Fruit fly (Drosophila melanogaster): ENCODE measurements around the gene CG13950.

Gene CG13950

DNA sequence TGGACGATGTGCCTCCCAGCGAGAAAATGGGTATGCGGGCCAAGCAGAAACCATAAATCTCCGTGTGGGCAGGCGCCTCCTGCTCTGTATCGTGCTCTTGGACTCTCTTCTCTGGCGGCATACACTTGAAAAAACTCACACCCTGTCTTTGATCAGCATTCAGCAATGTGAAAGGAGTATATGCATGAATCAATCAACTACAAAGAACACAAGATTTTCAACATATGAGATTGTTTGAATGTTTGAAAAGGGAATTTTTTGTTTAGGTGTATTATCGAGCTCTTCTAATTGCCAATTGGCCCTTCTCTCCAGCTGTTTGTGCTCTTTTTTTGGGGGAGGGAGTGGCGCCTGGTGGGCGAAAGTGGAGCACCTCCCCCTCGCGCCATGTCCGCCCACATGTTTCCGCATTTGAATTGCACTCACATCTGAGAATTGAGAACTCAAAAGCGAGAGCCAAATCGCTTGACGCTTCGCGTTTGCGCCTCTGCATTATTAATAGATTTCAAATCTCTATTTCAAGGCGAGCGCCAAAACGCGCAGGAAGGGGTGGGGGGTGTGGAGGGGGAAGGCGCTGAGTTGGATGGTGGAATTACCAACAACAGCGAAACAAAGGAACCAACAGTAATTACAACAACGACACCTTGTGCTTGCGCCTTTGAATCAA lies 14.5 kb upstream of the CG13950 start (continued):
- TF ChIP-seq trem (tag; optimal IDR thresholded peaks at IDR 0.05) (peak; percentile 40), CG2712 (tag; optimal IDR thresholded peaks at IDR 0.05) (peak; percentile 87), NC2α (GFP tag; optimal IDR thresholded peaks at IDR 0.05) (peak; percentile 66), danr (GFP tag; IDR thresholded peaks at IDR 0.05) (peak; percentile 73; the same call in 1 of the 2 replicates), mld (GFP tag; IDR thresholded peaks at IDR 0.05; ENCODE audit: partially characterized antibody) (no peak), C15 (GFP tag; IDR thresholded peaks at IDR 0.05) (peak; percentile 84), Rx (GFP tag; IDR thresholded peaks at IDR 0.05) (peak; percentile 88), fu2 (GFP tag; optimal IDR thresholded peaks at IDR 0.05) (peak; percentile 80), CG9437 (GFP tag; optimal IDR thresholded peaks at IDR 0.05) (peak; percentile 75), CG10267 (tag; optimal IDR thresholded peaks at IDR 0.05) (peak; percentile 68), CG10366 (GFP tag; IDR thresholded peaks at IDR 0.05) (peak; percentile 92), Hr3 (GFP tag; optimal IDR thresholded peaks at IDR 0.05) (peak; percentile 84), Sox102F (GFP tag; optimal IDR thresholded peaks at IDR 0.05) (peak; percentile 91), YL-1 (GFP tag; optimal IDR thresholded peaks at IDR 0.05) (peak; percentile 62), ro (GFP tag; IDR thresholded peaks at IDR 0.05) (peak; percentile 78), CG10979 (tag; optimal IDR thresholded peaks at IDR 0.05) (peak; percentile 74), CG12942 (GFP tag; optimal IDR thresholded peaks at IDR 0.05) (peak; percentile 78), Dbx (GFP tag; IDR thresholded peaks at IDR 0.05) (peak; percentile 92), CG14667 (GFP tag; IDR thresholded peaks at IDR 0.05) (peak; percentile 88), CG10431 (GFP tag; optimal IDR thresholded peaks at IDR 0.05) (peak; percentile 40), her (GFP tag; optimal IDR thresholded peaks at IDR 0.05) (peak; percentile 87), sd (tag; optimal IDR thresholded peaks at IDR 0.05) (peak; percentile 57), HLH3B (GFP tag; IDR thresholded peaks at IDR 0.05) (peak; percentile 90), CG1529 (GFP tag; optimal IDR thresholded peaks at IDR 0.05) (peak; percentile 79), CkIIα-i1 (GFP tag; IDR thresholded peaks at IDR 0.05) (0 out of 2 replicates have a peak, but pooled peaks have one; percentile 33), D (optimal IDR thresholded peaks at IDR 0.05) (no peak), D (GFP tag; optimal IDR thresholded peaks at IDR 0.05) (peak; percentile 82), CG12659 (GFP tag; optimal IDR thresholded peaks at IDR 0.05) (peak; percentile 92), chm (GFP tag; IDR thresholded peaks at IDR 0.05) (peak; percentile 89), CG7271 (tag; optimal IDR thresholded peaks at IDR 0.05) (no peak), dati (GFP tag; IDR thresholded peaks at IDR 0.05) (peak; percentile 84), Atf6 (GFP tag; IDR thresholded peaks at IDR 0.05) (peak; percentile 87), CG17568 (GFP tag; optimal IDR thresholded peaks at IDR 0.05) (peak; percentile 84), dysf (GFP tag; IDR thresholded peaks at IDR 0.05) (peak; percentile 94), Nf-YC (tag; optimal IDR thresholded peaks at IDR 0.05) (peak; percentile 77), nerfin-2 (GFP tag; IDR thresholded peaks at IDR 0.05; ENCODE audit: partially characterized antibody) (no peak), lov (optimal IDR thresholded peaks at IDR 0.05) (no peak), lov (GFP tag; IDR thresholded peaks at IDR 0.05) (peak; percentile 78; the same call in 1 of the 3 replicates), bbx (GFP tag; IDR thresholded peaks at IDR 0.05; ENCODE audit: partially characterized antibody) (no peak), CG9876 (GFP tag; optimal IDR thresholded peaks at IDR 0.05) (peak; percentile 72), CTCF (GFP tag; optimal IDR thresholded peaks at IDR 0.05) (peak; percentile 50), slbo (GFP tag; IDR thresholded peaks at IDR 0.05) (peak; percentile 94), CG15269 (tag; optimal IDR thresholded peaks at IDR 0.05) (peak; percentile 90), CG15696 (tag; optimal IDR thresholded peaks at IDR 0.05) (peak; percentile 31), jumu (GFP tag; optimal IDR thresholded peaks at IDR 0.05) (peak; percentile 91), shn (GFP tag; optimal IDR thresholded peaks at IDR 0.05) (peak; percentile 85), CG31365 (tag; optimal IDR thresholded peaks at IDR 0.05) (peak; percentile 76), chn (GFP tag; optimal IDR thresholded peaks at IDR 0.05) (peak; percentile 86), HLHmδ (GFP tag; optimal IDR thresholded peaks at IDR 0.05) (no peak), CG1832 (GFP tag; optimal IDR thresholded peaks at IDR 0.05) (no peak), CG17361 (GFP tag; IDR thresholded peaks at IDR 0.05) (peak; percentile 71; the same call in 2 of the 3 replicates)

All from whole organism, embryonic.